Fruit fly (Drosophila melanogaster) whole organism, embryonic: ENCODE results near the gene TfAP-2.

Source experiments
- B-H1 ChIP-seq: fragments of 200-800 bp; sonication (Bioruptor generic); IDR thresholded peaks from 3 replicates; pipeline ENCODE4 v1.3.6; 2022; ENCODE audit warnings: missing biosample characterization, missing genetic modification characterization
- C15 ChIP-seq: fragments of 200-800 bp; sonication (Bioruptor generic); IDR thresholded peaks from 3 replicates; pipeline ENCODE4 v1.3.6; 2022; ENCODE audit warnings: missing biosample characterization, missing genetic modification characterization
- CG10321 ChIP-seq: fragments of 200-800 bp; sonication (Bioruptor generic); IDR thresholded peaks from 2 replicates; pipeline ENCODE4 v1.3.6; 2022; ENCODE audit warnings: missing biosample characterization, missing genetic modification characterization
- CG10462 ChIP-seq: fragments of 200-800 bp; sonication (Bioruptor generic); optimal IDR thresholded peaks from 2 replicates; lab custom pipeline; 2016; ENCODE audit warnings: missing biosample characterization, missing genetic modification characterization
- CG10565 ChIP-seq: fragments of 200-800 bp; sonication (Bioruptor generic); optimal IDR thresholded peaks from 3 replicates; lab custom pipeline; 2016; ENCODE audit warnings: missing biosample characterization, mild to moderate bottlenecking, missing genetic modification characterization
- CG11085 ChIP-seq: fragments of 200-800 bp; sonication (Bioruptor generic); IDR thresholded peaks from 2 replicates; pipeline ENCODE4 v1.3.6; 2022; ENCODE audit warnings: missing biosample characterization, missing genetic modification characterization
- CG11560 ChIP-seq: fragments of 200-800 bp; sonication (Bioruptor generic); IDR thresholded peaks from 3 replicates; pipeline ENCODE4 v1.3.6; 2022; ENCODE audit warnings: missing biosample characterization, missing genetic modification characterization
- CG11696 ChIP-seq: fragments of 200-800 bp; sonication (Bioruptor generic); IDR thresholded peaks from 2 replicates; pipeline ENCODE4 v1.3.6; 2022; ENCODE audit warnings: missing biosample characterization, missing genetic modification characterization
- CG14050 ChIP-seq: fragments of 200-800 bp; sonication (Bioruptor generic); IDR thresholded peaks from 3 replicates; pipeline ENCODE4 v1.3.6; 2022; ENCODE audit warnings: missing biosample characterization, missing genetic modification characterization
- CG1529 ChIP-seq: fragments of 200-800 bp; sonication (Bioruptor generic); optimal IDR thresholded peaks from 3 replicates; lab custom pipeline; 2018; ENCODE audit warnings: missing biosample characterization, missing genetic modification characterization
- CG15514 ChIP-seq: fragments of 200-800 bp; sonication (Bioruptor generic); optimal IDR thresholded peaks from 3 replicates; lab custom pipeline; 2017; ENCODE audit warnings: missing biosample characterization, missing genetic modification characterization, mild to moderate bottlenecking, moderate library complexity, missing genetic modification reagents
- CG17912 ChIP-seq: fragments of 200-800 bp; sonication (Bioruptor generic); optimal IDR thresholded peaks from 2 replicates; lab custom pipeline; 2018; ENCODE audit warnings: missing biosample characterization, mild to moderate bottlenecking, missing genetic modification characterization
- CG18599 ChIP-seq: fragments of 200-800 bp; sonication (Bioruptor generic); optimal IDR thresholded peaks from 3 replicates; lab custom pipeline; 2017; ENCODE audit warnings: missing biosample characterization, missing genetic modification characterization, mild to moderate bottlenecking, moderate library complexity, missing genetic modification reagents
- CG31441 ChIP-seq: fragments of 200-800 bp; sonication (Bioruptor generic); IDR thresholded peaks from 2 replicates; pipeline ENCODE4 v1.3.6; 2022; ENCODE audit warnings: missing biosample characterization, missing genetic modification characterization
- CG34224 ChIP-seq: fragments of 200-800 bp; sonication (Bioruptor generic); IDR thresholded peaks from 3 replicates; pipeline ENCODE4 v1.3.6; 2022; ENCODE audit warnings: missing biosample characterization, missing genetic modification characterization; ENCODE audit not compliant: partially characterized antibody
- CG4820 ChIP-seq: fragments of 200-800 bp; sonication (Bioruptor generic); optimal IDR thresholded peaks from 3 replicates; lab custom pipeline; 2016; ENCODE audit warnings: missing biosample characterization, missing genetic modification characterization
- CG6272 ChIP-seq: fragments of 200-800 bp; sonication (Bioruptor generic); IDR thresholded peaks from 2 replicates; pipeline ENCODE4 v1.3.6; 2022; ENCODE audit warnings: missing biosample characterization, missing genetic modification characterization
- CG6683 ChIP-seq: fragments of 200-800 bp; sonication (Bioruptor generic); optimal IDR thresholded peaks from 2 replicates; lab custom pipeline; 2017; ENCODE audit warnings: missing biosample characterization, mild to moderate bottlenecking, missing genetic modification characterization, missing genetic modification reagents
- CG7357 ChIP-seq: fragments of 200-800 bp; sonication (Bioruptor generic); IDR thresholded peaks from 3 replicates; pipeline ENCODE4 v1.3.6; 2022; ENCODE audit warnings: missing biosample characterization, missing genetic modification characterization
- CG7987 ChIP-seq: fragments of 200-800 bp; sonication (Bioruptor generic); optimal IDR thresholded peaks from 2 replicates; lab custom pipeline; 2018; ENCODE audit warnings: missing biosample characterization, mild to moderate bottlenecking, missing genetic modification characterization, moderate library complexity
- CG9817 ChIP-seq: fragments of 200-800 bp; sonication (Bioruptor generic); optimal IDR thresholded peaks from 2 replicates; lab custom pipeline; 2018; ENCODE audit warnings: missing biosample characterization, mild to moderate bottlenecking, missing genetic modification characterization, moderate library complexity
- CG9876 ChIP-seq: fragments of 200-800 bp; sonication (Bioruptor generic); optimal IDR thresholded peaks from 2 replicates; lab custom pipeline; 2016; ENCODE audit warnings: missing biosample characterization, missing genetic modification characterization
- Dll ChIP-seq: fragments of 200-800 bp; sonication (Bioruptor generic); IDR thresholded peaks from 4 replicates; pipeline ENCODE4 v1.3.6; 2022; ENCODE audit warnings: missing biosample characterization, missing genetic modification characterization; ENCODE audit not compliant: partially characterized antibody
- Ets97D ChIP-seq: fragments of 200-800 bp; sonication (Bioruptor generic); optimal IDR thresholded peaks from 3 replicates; lab custom pipeline; 2016; ENCODE audit warnings: missing biosample characterization, missing genetic modification characterization
- Fer1 ChIP-seq: fragments of 200-800 bp; sonication (Bioruptor generic); optimal IDR thresholded peaks from 2 replicates; lab custom pipeline; 2017; ENCODE audit warnings: missing biosample characterization, mild to moderate bottlenecking, missing genetic modification characterization
- Gsc ChIP-seq: fragments of 200-800 bp; sonication (Bioruptor generic); IDR thresholded peaks from 2 replicates; pipeline ENCODE4 v1.3.6; 2022; ENCODE audit warnings: missing biosample characterization, missing genetic modification characterization
- Gug ChIP-seq: fragments of 200-800 bp; sonication (Bioruptor generic); IDR thresholded peaks from 4 replicates; pipeline ENCODE4 v1.3.6; 2022; ENCODE audit warnings: missing biosample characterization, missing genetic modification characterization
- Lim3 ChIP-seq: fragments of 200-800 bp; sonication (Bioruptor generic); IDR thresholded peaks from 2 replicates; pipeline ENCODE4 v1.3.6; 2022; ENCODE audit warnings: missing biosample characterization, missing genetic modification characterization
- Lpt ChIP-seq: fragments of >200 bp; optimal IDR thresholded peaks from 2 replicates; lab custom pipeline; 2018; ENCODE audit warnings: missing biosample characterization, missing genetic modification characterization
- Med ChIP-seq: fragments of 200-800 bp; sonication (Bioruptor generic); peaks from one replicate; lab custom pipeline; 2016; ENCODE audit warnings: missing biosample characterization, missing genetic modification characterization, mild to moderate bottlenecking, inconsistent platforms, moderate library complexity
- Oli ChIP-seq: fragments of 200-800 bp; sonication (Bioruptor generic); optimal IDR thresholded peaks from 2 replicates; lab custom pipeline; 2018; ENCODE audit warnings: missing biosample characterization, mild to moderate bottlenecking, missing genetic modification characterization, moderate library complexity
- Pdp1 ChIP-seq, 2 experiments: fragments of 200-800 bp; sonication (Bioruptor generic); optimal IDR thresholded peaks; 3 replicates each; lab custom pipeline; 2016; ENCODE audit warnings: missing biosample characterization in 2 of 2, missing genetic modification characterization in 2 of 2, mild to moderate bottlenecking in 1 of 2, moderate library complexity in 1 of 2
- Sox102F ChIP-seq: fragments of 200-800 bp; sonication (Bioruptor generic); optimal IDR thresholded peaks from 2 replicates; lab custom pipeline; 2018; ENCODE audit warnings: missing biosample characterization, mild to moderate bottlenecking, missing genetic modification characterization, moderate library complexity
- Ssrp ChIP-seq: fragments of 200-800 bp; sonication (Bioruptor generic); optimal IDR thresholded peaks from 2 replicates; lab custom pipeline; 2018; ENCODE audit warnings: missing biosample characterization, mild to moderate bottlenecking, missing genetic modification characterization, moderate library complexity
- ab ChIP-seq: fragments of 200-800 bp; sonication (Bioruptor generic); optimal IDR thresholded peaks from 2 replicates; lab custom pipeline; 2016; ENCODE audit warnings: missing biosample characterization, missing genetic modification characterization
- al ChIP-seq: fragments of 200-800 bp; sonication (Bioruptor generic); IDR thresholded peaks from 2 replicates; pipeline ENCODE4 v1.3.6; 2022; ENCODE audit warnings: missing biosample characterization, missing genetic modification characterization
- ara ChIP-seq: fragments of 200-800 bp; sonication (Bioruptor generic); IDR thresholded peaks from 2 replicates; pipeline ENCODE4 v1.3.6; 2022; ENCODE audit warnings: missing biosample characterization, missing genetic modification characterization
- bigmax ChIP-seq: fragments of 200-800 bp; sonication (Bioruptor generic); optimal IDR thresholded peaks from 2 replicates; lab custom pipeline; 2018; ENCODE audit warnings: missing biosample characterization, mild to moderate bottlenecking, missing genetic modification characterization
- br ChIP-seq: fragments of >200 bp; optimal IDR thresholded peaks from 2 replicates; lab custom pipeline; 2017
- bsh ChIP-seq, 2 experiments: fragments of 200-800 bp; sonication (Bioruptor generic); optimal IDR thresholded peaks; 2 replicates each; lab custom pipeline; 2017 to 2018; ENCODE audit warnings: mild to moderate bottlenecking in 2 of 2, missing biosample characterization in 2 of 2, missing genetic modification characterization in 2 of 2, moderate library complexity in 1 of 2
- cad ChIP-seq: fragments of >200 bp; optimal IDR thresholded peaks from 2 replicates; lab custom pipeline; 2017; ENCODE audit warnings: missing biosample characterization, missing genetic modification characterization
- chn ChIP-seq: fragments of 200-800 bp; sonication (Bioruptor generic); optimal IDR thresholded peaks from 2 replicates; lab custom pipeline; 2016; ENCODE audit warnings: missing biosample characterization, missing genetic modification characterization
- ewg ChIP-seq: fragments of 200-800 bp; sonication (Bioruptor generic); optimal IDR thresholded peaks from 3 replicates; lab custom pipeline; 2017; ENCODE audit warnings: mild to moderate bottlenecking, missing biosample characterization, missing genetic modification reagents, missing genetic modification characterization
- gro ChIP-seq: fragments of 200-800 bp; sonication (Bioruptor generic); optimal IDR thresholded peaks from 2 replicates; lab custom pipeline; 2016; ENCODE audit warnings: missing biosample characterization, missing genetic modification characterization
- pfk ChIP-seq: fragments of 200-800 bp; sonication (Bioruptor generic); optimal IDR thresholded peaks from 2 replicates; lab custom pipeline; 2018; ENCODE audit warnings: missing biosample characterization, mild to moderate bottlenecking, missing genetic modification characterization, moderate library complexity
- repo ChIP-seq: fragments of 200-800 bp; sonication (Bioruptor generic); optimal IDR thresholded peaks from 2 replicates; lab custom pipeline; 2016; ENCODE audit warnings: missing biosample characterization, missing genetic modification characterization
- salm ChIP-seq: fragments of 200-800 bp; sonication (Bioruptor generic); optimal IDR thresholded peaks from 2 replicates; lab custom pipeline; 2018; ENCODE audit warnings: missing biosample characterization, mild to moderate bottlenecking, missing genetic modification characterization
- stc ChIP-seq: fragments of 200-800 bp; sonication (Bioruptor generic); IDR thresholded peaks from 2 replicates; pipeline ENCODE4 v1.3.6; 2022; ENCODE audit warnings: missing biosample characterization, missing genetic modification characterization
- tgo ChIP-seq: fragments of 200-800 bp; sonication (Bioruptor generic); IDR thresholded peaks from 3 replicates; pipeline ENCODE4 v1.3.6; 2022; ENCODE audit warnings: missing biosample characterization, missing genetic modification characterization
- tll ChIP-seq, 2 experiments: fragments of 200-800 bp in 1 of 2; fragments of >200 bp in 1 of 2; sonication (Bioruptor generic) in 1 of 2; optimal IDR thresholded peaks; 2 replicates each; lab custom pipeline; 2017 to 2019; ENCODE audit warnings: missing biosample characterization in 2 of 2, missing genetic modification characterization in 2 of 2, mild to moderate bottlenecking in 1 of 2, moderate library complexity in 1 of 2
- usp ChIP-seq: fragments of >200 bp; optimal IDR thresholded peaks from 2 replicates; lab custom pipeline; 2017; ENCODE audit warnings: missing biosample characterization, missing genetic modification characterization
- wdn ChIP-seq: fragments of 200-800 bp; sonication (Bioruptor generic); IDR thresholded peaks from 2 replicates; pipeline ENCODE4 v1.3.6; 2022; ENCODE audit warnings: missing biosample characterization, missing genetic modification characterization
- z ChIP-seq: fragments of 200-800 bp; sonication (Bioruptor generic); IDR thresholded peaks from 3 replicates; pipeline ENCODE4 v1.3.6; 2022; ENCODE audit warnings: missing biosample characterization, missing genetic modification characterization

Gene TfAP-2

DNA sequence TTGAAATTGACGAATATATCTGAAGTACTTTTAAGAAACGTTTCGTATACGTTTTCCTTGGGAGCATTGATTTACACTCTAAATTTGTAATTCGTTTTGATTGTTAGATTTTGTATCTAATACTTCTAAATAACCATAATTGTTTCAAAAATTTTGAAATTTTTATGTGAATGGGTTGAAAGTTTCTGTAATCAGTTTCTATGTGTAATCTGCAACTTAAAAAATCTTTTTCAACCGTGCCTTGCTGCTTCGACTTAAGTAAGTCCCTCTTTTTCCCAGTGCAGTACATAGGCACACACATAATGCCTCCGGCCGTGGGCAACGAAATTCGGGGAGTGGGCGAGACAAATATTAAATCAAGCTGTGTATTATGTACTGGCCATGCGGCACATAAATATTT lies 1.2 kb upstream of the TfAP-2 start (continued):
- no peak for TF ChIP-seq CG7357 (GFP tag; lab: Robert Waterston, UW)
- TF ChIP-seq Pdp1 (GFP tag; optimal IDR thresholded peaks at IDR 0.05; lab: Kevin White, UChicago) = peak in 1 of 2 experiments; percentile 22
- TF ChIP-seq bsh (GFP tag; optimal IDR thresholded peaks at IDR 0.05; lab: Kevin White, UChicago) = peak in 1 of 2 experiments; percentile 52
- TF ChIP-seq gro (GFP tag; lab: Kevin White, UChicago) = no peak
- TF ChIP-seq salm (tag; lab: Kevin White, UChicago) = no peak
- no peak for TF ChIP-seq usp (GFP tag; lab: Kevin White, UChicago)
- TF ChIP-seq Sox102F (GFP tag; lab: Kevin White, UChicago) = no peak
- TF ChIP-seq repo = no peak
- no peak for TF ChIP-seq Fer1
- no peak for TF ChIP-seq CG18599 (GFP tag; lab: Kevin White, UChicago)
- no peak for TF ChIP-seq CG6683 (GFP tag; lab: Kevin White, UChicago)
- TF ChIP-seq Dll (GFP tag; lab: Robert Waterston, UW) = no peak
- no peak for TF ChIP-seq B-H1 (GFP tag; lab: Robert Waterston, UW)
- no peak for TF ChIP-seq Lim3 (GFP tag; lab: Robert Waterston, UW)
- peak; percentile 8 for TF ChIP-seq chn (GFP tag; lab: Kevin White, UChicago)
- TF ChIP-seq CG11696 (GFP tag; lab: Robert Waterston, UW) = no peak
- TF ChIP-seq CG11560 = no peak
- TF ChIP-seq CG10462 (GFP tag; lab: Kevin White, UChicago) = no peak
- TF ChIP-seq br (lab: Kevin White, UChicago) = no peak
- no peak for TF ChIP-seq tll (GFP tag; optimal IDR thresholded peaks at IDR 0.05; lab: Kevin White, UChicago)
- no peak for TF ChIP-seq z
- TF ChIP-seq CG15514 = no peak
- no peak for TF ChIP-seq CG10321 (GFP tag; lab: Robert Waterston, UW)
- TF ChIP-seq CG31441 = no peak
- TF ChIP-seq CG34224 (GFP tag; lab: Robert Waterston, UW) = no peak
- no peak for TF ChIP-seq al
- TF ChIP-seq CG10565 (GFP tag; lab: Kevin White, UChicago) = no peak
- no peak for TF ChIP-seq CG17912 (GFP tag; lab: Kevin White, UChicago)
- no peak for TF ChIP-seq CG7987
- TF ChIP-seq Ssrp (tag; lab: Kevin White, UChicago) = no peak
- TF ChIP-seq Gug (GFP tag; lab: Robert Waterston, UW) = no peak
- no peak for TF ChIP-seq wdn (GFP tag; lab: Robert Waterston, UW)
- TF ChIP-seq Lpt (GFP tag; lab: Kevin White, UChicago) = no peak
- no peak for TF ChIP-seq Gsc
- no peak for TF ChIP-seq CG9876
- peak; percentile 34; the same call in 1 of the 2 replicates for TF ChIP-seq ara (GFP tag; lab: Robert Waterston, UW)
- no peak for TF ChIP-seq ab (GFP tag; lab: Kevin White, UChicago)
- no peak for TF ChIP-seq bigmax
- no peak for TF ChIP-seq tgo
- no peak for TF ChIP-seq cad
- peak; percentile 26 for TF ChIP-seq Oli (tag; lab: Kevin White, UChicago)
- TF ChIP-seq CG11085 (GFP tag; lab: Robert Waterston, UW) = no peak
- no peak for TF ChIP-seq stc (GFP tag; lab: Robert Waterston, UW)
- no peak for TF ChIP-seq CG1529 (GFP tag; lab: Kevin White, UChicago)
- no peak for TF ChIP-seq CG14050 (GFP tag; lab: Robert Waterston, UW)
- TF ChIP-seq ewg = no peak
- no peak for TF ChIP-seq Med (GFP tag; lab: Kevin White, UChicago)
- no peak for TF ChIP-seq CG6272 (GFP tag; lab: Robert Waterston, UW)
- no peak for TF ChIP-seq Ets97D
- no peak for TF ChIP-seq pfk (GFP tag; lab: Kevin White, UChicago)
- TF ChIP-seq CG4820 (GFP tag; lab: Kevin White, UChicago) = peak; percentile 6
- TF ChIP-seq CG9817 (tag; lab: Kevin White, UChicago) = no peak
- TF ChIP-seq C15 (GFP tag; lab: Robert Waterston, UW) = no peak
